Fruit fly (Drosophila melanogaster) whole organism, embryonic: ENCODE results near the gene mxt.
A peak's percentile ranks its signal among the peaks of the same experiment; 100 is the strongest.

Experiments
- Atf3 ChIP-seq: fragments of 200-800 bp; sonication (Bioruptor generic); optimal IDR thresholded peaks from 3 replicates; lab custom pipeline; 2016; ENCODE audit warnings: missing biosample characterization, missing genetic modification characterization
- CG11456 ChIP-seq: fragments of 200-800 bp; sonication (Bioruptor generic); IDR thresholded peaks from 3 replicates; pipeline ENCODE4 v1.3.6; 2022; ENCODE audit warnings: missing biosample characterization, missing genetic modification characterization
- CG11560 ChIP-seq: fragments of 200-800 bp; sonication (Bioruptor generic); IDR thresholded peaks from 3 replicates; pipeline ENCODE4 v1.3.6; 2022; ENCODE audit warnings: missing biosample characterization, missing genetic modification characterization
- CG12236 ChIP-seq: fragments of 200-800 bp; sonication (Bioruptor generic); optimal IDR thresholded peaks from 2 replicates; lab custom pipeline; 2016; ENCODE audit warnings: missing biosample characterization, missing genetic modification characterization
- CG13775 ChIP-seq: fragments of 200-800 bp; sonication (Bioruptor generic); optimal IDR thresholded peaks from 3 replicates; lab custom pipeline; 2017; ENCODE audit warnings: missing biosample characterization, mild to moderate bottlenecking, missing genetic modification characterization
- CG16779 ChIP-seq: fragments of 200-800 bp; sonication (Bioruptor generic); IDR thresholded peaks from 2 replicates; pipeline ENCODE4 v1.3.6; 2022; ENCODE audit warnings: missing biosample characterization, missing genetic modification characterization
- CG17186 ChIP-seq: fragments of 200-800 bp; sonication (Bioruptor generic); optimal IDR thresholded peaks from 3 replicates; lab custom pipeline; 2017; ENCODE audit warnings: missing biosample characterization, missing genetic modification reagents, missing genetic modification characterization
- CG17328 ChIP-seq: fragments of 200-800 bp; sonication (Bioruptor generic); IDR thresholded peaks from 2 replicates; pipeline ENCODE4 v1.3.6; 2022; ENCODE audit warnings: missing biosample characterization, missing genetic modification characterization
- CG17829 ChIP-seq: fragments of 200-800 bp; optimal IDR thresholded peaks from 2 replicates; lab custom pipeline; 2019; ENCODE audit warnings: missing biosample characterization, mild to moderate bottlenecking, missing genetic modification characterization, moderate library complexity
- CG18476 ChIP-seq: fragments of 200-800 bp; sonication (Bioruptor generic); optimal IDR thresholded peaks from 2 replicates; lab custom pipeline; 2016; ENCODE audit warnings: missing biosample characterization, mild to moderate bottlenecking, missing genetic modification characterization
- CG18619 ChIP-seq: fragments of 200-800 bp; sonication (Bioruptor generic); optimal IDR thresholded peaks from 3 replicates; lab custom pipeline; 2017; ENCODE audit warnings: missing biosample characterization, mild to moderate bottlenecking, missing genetic modification characterization
- CG3163 ChIP-seq: fragments of 200-800 bp; sonication (Bioruptor generic); optimal IDR thresholded peaks from 3 replicates; lab custom pipeline; 2016; ENCODE audit warnings: missing biosample characterization, missing genetic modification characterization
- CG4424 ChIP-seq: fragments of 200-800 bp; sonication (Bioruptor generic); optimal IDR thresholded peaks from 3 replicates; lab custom pipeline; 2016; ENCODE audit warnings: missing biosample characterization, missing genetic modification characterization
- CG4707 ChIP-seq: fragments of 200-800 bp; sonication (Bioruptor generic); optimal IDR thresholded peaks from 2 replicates; lab custom pipeline; 2018; ENCODE audit warnings: missing biosample characterization, mild to moderate bottlenecking, missing genetic modification characterization, moderate library complexity
- CG4730 ChIP-seq: fragments of 200-800 bp; sonication (Bioruptor generic); IDR thresholded peaks from 2 replicates; pipeline ENCODE4 v1.3.6; 2022; ENCODE audit warnings: missing biosample characterization, missing genetic modification characterization
- CG5953 ChIP-seq: fragments of 200-800 bp; sonication (Bioruptor generic); IDR thresholded peaks from 2 replicates; pipeline ENCODE4 v1.3.6; 2022; ENCODE audit warnings: missing biosample characterization, missing genetic modification characterization
- CG6175 ChIP-seq: fragments of 200-800 bp; sonication (Bioruptor generic); IDR thresholded peaks from 3 replicates; pipeline ENCODE4 v1.3.6; 2022; ENCODE audit warnings: missing biosample characterization, missing genetic modification characterization
- CG6683 ChIP-seq: fragments of 200-800 bp; sonication (Bioruptor generic); optimal IDR thresholded peaks from 2 replicates; lab custom pipeline; 2017; ENCODE audit warnings: missing biosample characterization, mild to moderate bottlenecking, missing genetic modification characterization, missing genetic modification reagents
- CG6765 ChIP-seq: fragments of 200-800 bp; sonication (Bioruptor generic); optimal IDR thresholded peaks from 3 replicates; lab custom pipeline; 2017; ENCODE audit warnings: missing biosample characterization, mild to moderate bottlenecking, missing genetic modification characterization
- CG8478 ChIP-seq: fragments of >200 bp; optimal IDR thresholded peaks from 2 replicates; lab custom pipeline; 2018
- CrebB ChIP-seq: fragments of 200-800 bp; sonication (Bioruptor generic); optimal IDR thresholded peaks from 3 replicates; lab custom pipeline; 2018; ENCODE audit warnings: missing biosample characterization, mild to moderate bottlenecking, missing genetic modification characterization
- Dll ChIP-seq: fragments of 200-800 bp; sonication (Bioruptor generic); IDR thresholded peaks from 4 replicates; pipeline ENCODE4 v1.3.6; 2022; ENCODE audit warnings: missing biosample characterization, missing genetic modification characterization; ENCODE audit not compliant: partially characterized antibody
- Dref ChIP-seq: fragments of 200-800 bp; sonication (Bioruptor generic); IDR thresholded peaks from 2 replicates; pipeline ENCODE4 v1.3.6; 2022; ENCODE audit warnings: missing biosample characterization, missing genetic modification characterization
- HmgZ ChIP-seq: fragments of 200-800 bp; sonication (Bioruptor generic); optimal IDR thresholded peaks from 2 replicates; lab custom pipeline; 2018; ENCODE audit warnings: missing biosample characterization, mild to moderate bottlenecking, missing genetic modification characterization
- Kr ChIP-seq: fragments of 200-800 bp; sonication (Bioruptor generic); optimal IDR thresholded peaks from 2 replicates; lab custom pipeline; 2017; ENCODE audit warnings: missing biosample characterization, mild to moderate bottlenecking, missing genetic modification characterization
- Nf-YB ChIP-seq: fragments of 200-800 bp; sonication (Bioruptor generic); optimal IDR thresholded peaks from 3 replicates; lab custom pipeline; 2019; ENCODE audit warnings: missing biosample characterization, mild to moderate bottlenecking, missing genetic modification characterization, moderate library complexity
- Oli ChIP-seq: fragments of 200-800 bp; sonication (Bioruptor generic); optimal IDR thresholded peaks from 2 replicates; lab custom pipeline; 2018; ENCODE audit warnings: missing biosample characterization, mild to moderate bottlenecking, missing genetic modification characterization, moderate library complexity
- Sin3A ChIP-seq: fragments of >200 bp; optimal IDR thresholded peaks from 2 replicates; lab custom pipeline; 2018
- Ssrp ChIP-seq: fragments of 200-800 bp; sonication (Bioruptor generic); optimal IDR thresholded peaks from 2 replicates; lab custom pipeline; 2018; ENCODE audit warnings: missing biosample characterization, mild to moderate bottlenecking, missing genetic modification characterization, moderate library complexity
- Tbp ChIP-seq: fragments of >200 bp; optimal IDR thresholded peaks from 2 replicates; lab custom pipeline; 2018; ENCODE audit warnings: missing biosample characterization, missing genetic modification characterization
- Trl ChIP-seq, 3 experiments: fragments of >200 bp in 2 of 3; fragments of 200-800 bp in 1 of 3; sonication (Bioruptor generic) in 1 of 3; optimal IDR thresholded peaks; 2 replicates in 1 of 3; 3 replicates in 2 of 3; lab custom pipeline; 2016 to 2017; ENCODE audit warnings: missing biosample characterization in 1 of 3, missing genetic modification characterization in 1 of 3
- ab ChIP-seq: fragments of 200-800 bp; sonication (Bioruptor generic); optimal IDR thresholded peaks from 2 replicates; lab custom pipeline; 2016; ENCODE audit warnings: missing biosample characterization, missing genetic modification characterization
- abd-A ChIP-seq: fragments of 200-800 bp; sonication (Bioruptor generic); optimal IDR thresholded peaks from 3 replicates; lab custom pipeline; 2019; ENCODE audit warnings: missing biosample characterization, mild to moderate bottlenecking, missing genetic modification characterization, moderate library complexity
- ac ChIP-seq: fragments of 200-800 bp; sonication (Bioruptor generic); optimal IDR thresholded peaks from 3 replicates; lab custom pipeline; 2017; ENCODE audit warnings: missing biosample characterization, mild to moderate bottlenecking, missing genetic modification characterization
- bab2 ChIP-seq: fragments of 200-800 bp; sonication (Bioruptor generic); optimal IDR thresholded peaks from 2 replicates; lab custom pipeline; 2016; ENCODE audit warnings: missing biosample characterization, missing genetic modification characterization
- cas ChIP-seq: fragments of 200-800 bp; sonication (Bioruptor generic); IDR thresholded peaks from 2 replicates; pipeline ENCODE4 v1.3.6; 2022; ENCODE audit warnings: missing biosample characterization, missing genetic modification characterization
- cato ChIP-seq: fragments of 200-800 bp; sonication (Bioruptor generic); optimal IDR thresholded peaks from 2 replicates; lab custom pipeline; 2016; ENCODE audit warnings: missing biosample characterization, missing genetic modification characterization, borderline replicate concordance
- da ChIP-seq: fragments of 200-800 bp; sonication (Bioruptor generic); optimal IDR thresholded peaks from 2 replicates; lab custom pipeline; 2016; ENCODE audit warnings: missing biosample characterization, missing genetic modification characterization
- dati ChIP-seq: fragments of 200-800 bp; sonication (Bioruptor generic); IDR thresholded peaks from 2 replicates; pipeline ENCODE4 v1.3.6; 2022; ENCODE audit warnings: missing biosample characterization, missing genetic modification characterization
- dpn ChIP-seq, 2 experiments: fragments of 200-800 bp; sonication (Bioruptor generic); optimal IDR thresholded peaks; 3 replicates each; lab custom pipeline; 2016; ENCODE audit warnings: missing biosample characterization in 2 of 2, missing genetic modification characterization in 2 of 2
- ems ChIP-seq: fragments of 200-800 bp; sonication (Bioruptor generic); optimal IDR thresholded peaks from 3 replicates; lab custom pipeline; 2016; ENCODE audit warnings: missing biosample characterization, missing genetic modification characterization
- exex ChIP-seq: fragments of 200-800 bp; sonication (Bioruptor generic); optimal IDR thresholded peaks from 4 replicates; lab custom pipeline; 2018; ENCODE audit warnings: missing biosample characterization, mild to moderate bottlenecking, missing genetic modification characterization, moderate library complexity
- fd64A ChIP-seq: fragments of 200-800 bp; sonication (Bioruptor generic); optimal IDR thresholded peaks from 3 replicates; lab custom pipeline; 2018; ENCODE audit warnings: missing biosample characterization, mild to moderate bottlenecking, missing genetic modification characterization
- gce ChIP-seq: fragments of 200-800 bp; sonication (Bioruptor generic); IDR thresholded peaks from 3 replicates; pipeline ENCODE4 v1.3.6; 2022; ENCODE audit warnings: missing biosample characterization, missing genetic modification characterization
- gcm ChIP-seq: fragments of 200-800 bp; sonication (Bioruptor generic); optimal IDR thresholded peaks from 2 replicates; lab custom pipeline; 2019; ENCODE audit warnings: missing biosample characterization, mild to moderate bottlenecking, missing genetic modification characterization, moderate library complexity
- her ChIP-seq: fragments of 200-800 bp; sonication (Bioruptor generic); optimal IDR thresholded peaks from 2 replicates; lab custom pipeline; 2016; ENCODE audit warnings: missing biosample characterization, missing genetic modification characterization
- hkb ChIP-seq, 2 experiments: fragments of 200-800 bp in 1 of 2; fragments of >200 bp in 1 of 2; sonication (Bioruptor generic) in 1 of 2; IDR thresholded peaks in 1 of 2; optimal IDR thresholded peaks in 1 of 2; 2 replicates each; pipeline versions ENCODE4 v1.3.6 to Lab custom; 2017 to 2022; ENCODE audit warnings: missing biosample characterization in 1 of 2, missing genetic modification characterization in 1 of 2
- hth ChIP-seq: fragments of >200 bp; optimal IDR thresholded peaks from 2 replicates; lab custom pipeline; 2017; ENCODE audit warnings: inconsistent platforms
- nerfin-1 ChIP-seq: fragments of 200-800 bp; sonication (Bioruptor generic); optimal IDR thresholded peaks from 3 replicates; lab custom pipeline; 2019; ENCODE audit warnings: missing biosample characterization, mild to moderate bottlenecking, missing genetic modification characterization, moderate library complexity
- slbo ChIP-seq: fragments of 200-800 bp; sonication (Bioruptor generic); IDR thresholded peaks from 2 replicates; pipeline ENCODE4 v1.3.6; 2022; ENCODE audit warnings: missing biosample characterization, missing genetic modification characterization
- vvl ChIP-seq: fragments of 200-800 bp; sonication (Bioruptor generic); IDR thresholded peaks from 2 replicates; pipeline ENCODE4 v1.3.6; 2022; ENCODE audit warnings: missing biosample characterization, missing genetic modification characterization
- yki ChIP-seq: fragments of >200 bp; optimal IDR thresholded peaks from 3 replicates; lab custom pipeline; 2018

mxt gene

dm6 chr2L:4856118-4856517 lies 9.0 kb upstream of the mxt start (continued):
- TF ChIP-seq gcm (GFP tag; lab: Kevin White, UChicago): peak; percentile 67
- TF ChIP-seq bab2: no peak
- peak; percentile 37 for TF ChIP-seq CrebB (tag; lab: Kevin White, UChicago)
- no peak for TF ChIP-seq abd-A (tag; lab: Kevin White, UChicago)
- peak; percentile 43; the same call in 1 of the 2 replicates for TF ChIP-seq CG5953 (GFP tag; lab: Robert Waterston, UW)
- TF ChIP-seq da (GFP tag; lab: Kevin White, UChicago): no peak
- peak; percentile 39 for TF ChIP-seq CG4707 (GFP tag; lab: Kevin White, UChicago)
- TF ChIP-seq Atf3 (GFP tag; lab: Kevin White, UChicago): no peak
- no peak for TF ChIP-seq exex (tag; lab: Kevin White, UChicago)
- TF ChIP-seq CG17186 (GFP tag; lab: Kevin White, UChicago): no peak
- peak; percentile 27 for TF ChIP-seq CG6765 (GFP tag; lab: Kevin White, UChicago)
- TF ChIP-seq CG4424 (GFP tag; lab: Kevin White, UChicago): peak; percentile 58
- TF ChIP-seq fd64A: no peak
- no peak for TF ChIP-seq CG16779 (GFP tag; lab: Robert Waterston, UW)
- peak; percentile 35 for TF ChIP-seq HmgZ (tag; lab: Kevin White, UChicago)
- TF ChIP-seq her (GFP tag; lab: Kevin White, UChicago): no peak
- no peak for TF ChIP-seq CG11560 (tag; lab: Robert Waterston, UW)
- peak; percentile 70 for TF ChIP-seq CG17829 (tag; lab: Kevin White, UChicago)
- no peak for TF ChIP-seq CG11456 (GFP tag; lab: Robert Waterston, UW)
- no peak for TF ChIP-seq CG3163 (GFP tag; lab: Kevin White, UChicago)
- TF ChIP-seq dpn (GFP tag; optimal IDR thresholded peaks at IDR 0.05; lab: Kevin White, UChicago): peak in 1 of 2 experiments; percentile 43
- peak; percentile 70 for TF ChIP-seq vvl
- 0 out of 3 replicates have a peak, but pooled peaks have one; percentile 14 for TF ChIP-seq gce (GFP tag; lab: Robert Waterston, UW)
- TF ChIP-seq Kr (GFP tag; lab: Kevin White, UChicago): no peak
- peak; percentile 44 for TF ChIP-seq nerfin-1 (tag; lab: Kevin White, UChicago)
- TF ChIP-seq CG4730 (GFP tag; lab: Robert Waterston, UW): peak; percentile 27; the same call in 1 of the 2 replicates
- TF ChIP-seq CG18619 (GFP tag; lab: Kevin White, UChicago): peak; percentile 5
- no peak for TF ChIP-seq CG18476 (GFP tag; lab: Kevin White, UChicago)
- TF ChIP-seq Trl (optimal IDR thresholded peaks at IDR 0.05; lab: Kevin White, UChicago): no peak
- peak; percentile 26 for TF ChIP-seq Trl (GFP tag; optimal IDR thresholded peaks at IDR 0.05; lab: Kevin White, UChicago)
- 0 out of 2 replicates have a peak, but pooled peaks have one; percentile 37 for TF ChIP-seq slbo (GFP tag; lab: Robert Waterston, UW)
- no peak for TF ChIP-seq Tbp
- no peak for TF ChIP-seq Sin3A
- no peak for TF ChIP-seq Dll
- peak; percentile 76 for TF ChIP-seq Oli (tag; lab: Kevin White, UChicago)
- TF ChIP-seq ac (GFP tag; lab: Kevin White, UChicago): no peak
- TF ChIP-seq cas (GFP tag; lab: Robert Waterston, UW): no peak
- no peak for TF ChIP-seq Dref (GFP tag; lab: Robert Waterston, UW)
- no peak for TF ChIP-seq hkb (optimal IDR thresholded peaks at IDR 0.05; lab: Kevin White, UChicago)
- TF ChIP-seq hkb (GFP tag; IDR thresholded peaks at IDR 0.05; lab: Robert Waterston, UW): peak; percentile 68
- no peak for TF ChIP-seq dati (GFP tag; lab: Robert Waterston, UW)
- TF ChIP-seq CG17328 (GFP tag; lab: Robert Waterston, UW): peak; percentile 74
- TF ChIP-seq ab (GFP tag; lab: Kevin White, UChicago): no peak
- TF ChIP-seq ems (GFP tag; lab: Kevin White, UChicago): no peak
- no peak for TF ChIP-seq CG12236 (GFP tag; lab: Kevin White, UChicago)
- no peak for TF ChIP-seq Nf-YB (GFP tag; lab: Kevin White, UChicago)
- peak; percentile 52 for TF ChIP-seq CG6683 (GFP tag; lab: Kevin White, UChicago)
- no peak for TF ChIP-seq cato
- TF ChIP-seq CG6175 (GFP tag; lab: Robert Waterston, UW): no peak
- TF ChIP-seq Ssrp (tag; lab: Kevin White, UChicago): peak; percentile 37
- TF ChIP-seq yki (lab: Kevin White, UChicago): no peak
- no peak for TF ChIP-seq CG8478 (lab: Kevin White, UChicago)
- TF ChIP-seq hth (lab: Kevin White, UChicago): no peak
- no peak for TF ChIP-seq CG13775
